Fruit fly (Drosophila melanogaster) whole organism, embryonic: ENCODE results near the gene Frmd5.
A peak's percentile ranks its signal among the peaks of the same experiment; 100 is the strongest.

Experiments
- Ada2b ChIP-seq: fragments of 200-800 bp; sonication (Bioruptor generic); IDR thresholded peaks from 2 replicates; pipeline ENCODE4 v1.3.6; 2022; ENCODE audit warnings: missing biosample characterization, missing genetic modification characterization
- BtbVII ChIP-seq: fragments of 200-800 bp; sonication (Bioruptor generic); optimal IDR thresholded peaks from 3 replicates; lab custom pipeline; 2017; ENCODE audit warnings: missing biosample characterization, mild to moderate bottlenecking, missing genetic modification characterization
- CG10267 ChIP-seq: fragments of 200-800 bp; sonication (Bioruptor generic); optimal IDR thresholded peaks from 2 replicates; lab custom pipeline; 2018; ENCODE audit warnings: missing biosample characterization, mild to moderate bottlenecking, missing genetic modification characterization, moderate library complexity
- CG10431 ChIP-seq: fragments of 200-800 bp; sonication (Bioruptor generic); optimal IDR thresholded peaks from 3 replicates; lab custom pipeline; 2018; ENCODE audit warnings: missing biosample characterization, mild to moderate bottlenecking, missing genetic modification characterization
- CG12769 ChIP-seq: fragments of 200-800 bp; sonication (Bioruptor generic); optimal IDR thresholded peaks from 2 replicates; lab custom pipeline; 2019; ENCODE audit warnings: missing biosample characterization, mild to moderate bottlenecking, missing genetic modification characterization, moderate library complexity
- CG13287 ChIP-seq: fragments of 200-800 bp; sonication (Bioruptor generic); IDR thresholded peaks from 2 replicates; pipeline ENCODE4 v1.3.6; 2022; ENCODE audit warnings: missing biosample characterization, missing genetic modification characterization; ENCODE audit not compliant: partially characterized antibody
- CG15479 ChIP-seq: fragments of 200-800 bp; sonication (Bioruptor generic); optimal IDR thresholded peaks from 3 replicates; lab custom pipeline; 2019; ENCODE audit warnings: missing biosample characterization, mild to moderate bottlenecking, missing genetic modification characterization, moderate library complexity
- CG15514 ChIP-seq: fragments of 200-800 bp; sonication (Bioruptor generic); optimal IDR thresholded peaks from 3 replicates; lab custom pipeline; 2017; ENCODE audit warnings: missing biosample characterization, missing genetic modification characterization, mild to moderate bottlenecking, moderate library complexity, missing genetic modification reagents
- CG17359 ChIP-seq: fragments of 200-800 bp; sonication (Bioruptor generic); optimal IDR thresholded peaks from 3 replicates; lab custom pipeline; 2018; ENCODE audit warnings: missing biosample characterization, mild to moderate bottlenecking, missing genetic modification characterization, moderate library complexity
- CG17361 ChIP-seq: fragments of 200-800 bp; sonication (Bioruptor generic); IDR thresholded peaks from 3 replicates; pipeline ENCODE4 v1.3.6; 2022; ENCODE audit warnings: missing biosample characterization, missing genetic modification characterization
- CG2116 ChIP-seq: fragments of 200-800 bp; sonication (Bioruptor generic); optimal IDR thresholded peaks from 3 replicates; lab custom pipeline; 2018; ENCODE audit warnings: missing biosample characterization, mild to moderate bottlenecking, missing genetic modification characterization
- CG2129 ChIP-seq: fragments of 200-800 bp; sonication (Bioruptor generic); IDR thresholded peaks from 2 replicates; pipeline ENCODE4 v1.3.6; 2022; ENCODE audit warnings: missing biosample characterization, missing genetic modification characterization; ENCODE audit not compliant: partially characterized antibody
- CG2889 ChIP-seq: fragments of 200-800 bp; sonication (Bioruptor generic); IDR thresholded peaks from 3 replicates; pipeline ENCODE4 v1.3.6; 2022; ENCODE audit warnings: missing biosample characterization, missing genetic modification characterization
- CG3281 ChIP-seq: fragments of 200-800 bp; sonication (Bioruptor generic); optimal IDR thresholded peaks from 3 replicates; lab custom pipeline; 2017; ENCODE audit warnings: missing biosample characterization, mild to moderate bottlenecking, missing genetic modification characterization
- CG34376 ChIP-seq: fragments of 200-800 bp; sonication (Bioruptor generic); optimal IDR thresholded peaks from 2 replicates; lab custom pipeline; 2018; ENCODE audit warnings: missing biosample characterization, mild to moderate bottlenecking, missing genetic modification characterization
- CG3838 ChIP-seq: fragments of 200-800 bp; sonication (Bioruptor generic); optimal IDR thresholded peaks from 3 replicates; lab custom pipeline; 2016; ENCODE audit warnings: missing biosample characterization, missing genetic modification characterization
- CG4424 ChIP-seq: fragments of 200-800 bp; sonication (Bioruptor generic); optimal IDR thresholded peaks from 3 replicates; lab custom pipeline; 2016; ENCODE audit warnings: missing biosample characterization, missing genetic modification characterization
- CG4617 ChIP-seq: fragments of 200-800 bp; sonication (Bioruptor generic); optimal IDR thresholded peaks from 3 replicates; lab custom pipeline; 2016; ENCODE audit warnings: missing biosample characterization, missing genetic modification characterization, borderline replicate concordance
- CG5245 ChIP-seq: fragments of 200-800 bp; sonication (Bioruptor generic); optimal IDR thresholded peaks from 3 replicates; lab custom pipeline; 2016; ENCODE audit warnings: missing biosample characterization, missing genetic modification characterization
- CG7786 ChIP-seq: fragments of 200-800 bp; sonication (Bioruptor generic); optimal IDR thresholded peaks from 2 replicates; lab custom pipeline; 2016; ENCODE audit warnings: missing biosample characterization, missing genetic modification characterization
- CG7928 ChIP-seq: fragments of 200-800 bp; sonication (Bioruptor generic); optimal IDR thresholded peaks from 2 replicates; lab custom pipeline; 2017; ENCODE audit warnings: missing biosample characterization, mild to moderate bottlenecking, missing genetic modification characterization
- CG9727 ChIP-seq: fragments of 200-800 bp; sonication (Bioruptor generic); optimal IDR thresholded peaks from 3 replicates; lab custom pipeline; 2017; ENCODE audit warnings: missing biosample characterization, mild to moderate bottlenecking, missing genetic modification characterization
- Dll ChIP-seq: fragments of 200-800 bp; sonication (Bioruptor generic); IDR thresholded peaks from 4 replicates; pipeline ENCODE4 v1.3.6; 2022; ENCODE audit warnings: missing biosample characterization, missing genetic modification characterization; ENCODE audit not compliant: partially characterized antibody
- Dref ChIP-seq: fragments of 200-800 bp; sonication (Bioruptor generic); IDR thresholded peaks from 2 replicates; pipeline ENCODE4 v1.3.6; 2022; ENCODE audit warnings: missing biosample characterization, missing genetic modification characterization
- Ets97D ChIP-seq: fragments of 200-800 bp; sonication (Bioruptor generic); optimal IDR thresholded peaks from 3 replicates; lab custom pipeline; 2016; ENCODE audit warnings: missing biosample characterization, missing genetic modification characterization
- Fer2 ChIP-seq: fragments of 200-800 bp; sonication (Bioruptor generic); optimal IDR thresholded peaks from 2 replicates; lab custom pipeline; 2018; ENCODE audit warnings: missing biosample characterization, mild to moderate bottlenecking, missing genetic modification characterization, moderate library complexity
- H2.0 ChIP-seq: fragments of 200-800 bp; sonication (Bioruptor generic); IDR thresholded peaks from 2 replicates; pipeline ENCODE4 v1.3.6; 2022; ENCODE audit warnings: missing biosample characterization, missing genetic modification characterization
- HLH54F ChIP-seq: fragments of 200-800 bp; sonication (Bioruptor generic); optimal IDR thresholded peaks from 3 replicates; lab custom pipeline; 2016; ENCODE audit warnings: missing biosample characterization, missing genetic modification characterization
- Med ChIP-seq: fragments of 200-800 bp; sonication (Bioruptor generic); peaks from one replicate; lab custom pipeline; 2016; ENCODE audit warnings: missing biosample characterization, missing genetic modification characterization, mild to moderate bottlenecking, inconsistent platforms, moderate library complexity
- Oli ChIP-seq: fragments of 200-800 bp; sonication (Bioruptor generic); optimal IDR thresholded peaks from 2 replicates; lab custom pipeline; 2018; ENCODE audit warnings: missing biosample characterization, mild to moderate bottlenecking, missing genetic modification characterization, moderate library complexity
- Taf1 ChIP-seq: fragments of 200-800 bp; sonication (Bioruptor generic); IDR thresholded peaks from 2 replicates; pipeline ENCODE4 v1.3.6; 2022; ENCODE audit warnings: missing biosample characterization, missing genetic modification characterization
- Vsx1 ChIP-seq: fragments of 200-800 bp; sonication (Bioruptor generic); optimal IDR thresholded peaks from 2 replicates; lab custom pipeline; 2017; ENCODE audit warnings: missing biosample characterization, mild to moderate bottlenecking, missing genetic modification characterization, missing genetic modification reagents
- YL-1 ChIP-seq: fragments of 200-800 bp; sonication (Bioruptor generic); optimal IDR thresholded peaks from 3 replicates; lab custom pipeline; 2017; ENCODE audit warnings: missing biosample characterization, mild to moderate bottlenecking, missing genetic modification characterization
- ab ChIP-seq: fragments of 200-800 bp; sonication (Bioruptor generic); optimal IDR thresholded peaks from 2 replicates; lab custom pipeline; 2016; ENCODE audit warnings: missing biosample characterization, missing genetic modification characterization
- ase ChIP-seq: fragments of 200-800 bp; sonication (Bioruptor generic); IDR thresholded peaks from 3 replicates; pipeline ENCODE4 v1.3.6; 2022; ENCODE audit warnings: missing biosample characterization, missing genetic modification characterization
- ato ChIP-seq: fragments of 200-800 bp; sonication (Bioruptor generic); IDR thresholded peaks from 2 replicates; pipeline ENCODE4 v1.3.6; 2022; ENCODE audit warnings: missing biosample characterization, missing genetic modification characterization; ENCODE audit not compliant: partially characterized antibody
- gfzf ChIP-seq: fragments of 200-800 bp; sonication (Bioruptor generic); optimal IDR thresholded peaks from 2 replicates; lab custom pipeline; 2016; ENCODE audit warnings: missing biosample characterization, mild to moderate bottlenecking, missing genetic modification characterization, moderate library complexity
- grn ChIP-seq: fragments of 200-800 bp; sonication (Bioruptor generic); optimal IDR thresholded peaks from 3 replicates; lab custom pipeline; 2017; ENCODE audit warnings: missing biosample characterization, missing genetic modification characterization
- gsb-n ChIP-seq: fragments of 200-800 bp; sonication (Bioruptor generic); optimal IDR thresholded peaks from 3 replicates; lab custom pipeline; 2018; ENCODE audit warnings: missing biosample characterization, mild to moderate bottlenecking, missing genetic modification characterization
- lmd ChIP-seq: fragments of 200-800 bp; sonication (Bioruptor generic); IDR thresholded peaks from 2 replicates; pipeline ENCODE4 v1.3.6; 2022; ENCODE audit warnings: missing biosample characterization, missing genetic modification characterization
- pb ChIP-seq: fragments of 200-800 bp; sonication (Bioruptor generic); optimal IDR thresholded peaks from 3 replicates; lab custom pipeline; 2016; ENCODE audit warnings: missing biosample characterization, missing genetic modification characterization
- phol ChIP-seq: fragments of 200-800 bp; sonication (Bioruptor generic); optimal IDR thresholded peaks from 3 replicates; lab custom pipeline; 2018; ENCODE audit warnings: missing biosample characterization, mild to moderate bottlenecking, missing genetic modification characterization, moderate library complexity
- pros ChIP-seq: fragments of 200-800 bp; sonication (Bioruptor generic); optimal IDR thresholded peaks from 3 replicates; lab custom pipeline; 2019; ENCODE audit warnings: missing biosample characterization, mild to moderate bottlenecking, missing genetic modification characterization, moderate library complexity
- pum ChIP-seq: fragments of 200-800 bp; sonication (Bioruptor generic); optimal IDR thresholded peaks from 2 replicates; lab custom pipeline; 2016; ENCODE audit warnings: missing biosample characterization, missing genetic modification characterization
- sens ChIP-seq: fragments of 200-800 bp; sonication (Bioruptor generic); peaks from one replicate; lab custom pipeline; 2016; ENCODE audit warnings: missing biosample characterization, missing genetic modification characterization
- stwl ChIP-seq: fragments of 200-800 bp; sonication (Bioruptor generic); optimal IDR thresholded peaks from 3 replicates; lab custom pipeline; 2018; ENCODE audit warnings: missing biosample characterization, mild to moderate bottlenecking, missing genetic modification characterization, moderate library complexity
- tio ChIP-seq: fragments of 200-800 bp; sonication (Bioruptor generic); optimal IDR thresholded peaks from 2 replicates; lab custom pipeline; 2017; ENCODE audit warnings: missing biosample characterization, missing genetic modification characterization, inconsistent platforms
- tup ChIP-seq: fragments of 200-800 bp; sonication (Bioruptor generic); optimal IDR thresholded peaks from 2 replicates; lab custom pipeline; 2016; ENCODE audit warnings: missing biosample characterization, mild to moderate bottlenecking, missing genetic modification characterization, moderate library complexity
- vfl ChIP-seq: fragments of 200-800 bp; sonication (Bioruptor generic); optimal IDR thresholded peaks from 2 replicates; lab custom pipeline; 2016; ENCODE audit warnings: missing biosample characterization, missing genetic modification characterization
- zen2 ChIP-seq: fragments of 200-800 bp; sonication (Bioruptor generic); IDR thresholded peaks from 3 replicates; pipeline ENCODE4 v1.3.6; 2022; ENCODE audit warnings: missing biosample characterization, missing genetic modification characterization; ENCODE audit not compliant: partially characterized antibody
- zfh2 ChIP-seq: fragments of 200-800 bp; sonication (Bioruptor generic); optimal IDR thresholded peaks from 2 replicates; lab custom pipeline; 2016; ENCODE audit warnings: missing biosample characterization, missing genetic modification characterization

The Frmd5 gene

DNA sequence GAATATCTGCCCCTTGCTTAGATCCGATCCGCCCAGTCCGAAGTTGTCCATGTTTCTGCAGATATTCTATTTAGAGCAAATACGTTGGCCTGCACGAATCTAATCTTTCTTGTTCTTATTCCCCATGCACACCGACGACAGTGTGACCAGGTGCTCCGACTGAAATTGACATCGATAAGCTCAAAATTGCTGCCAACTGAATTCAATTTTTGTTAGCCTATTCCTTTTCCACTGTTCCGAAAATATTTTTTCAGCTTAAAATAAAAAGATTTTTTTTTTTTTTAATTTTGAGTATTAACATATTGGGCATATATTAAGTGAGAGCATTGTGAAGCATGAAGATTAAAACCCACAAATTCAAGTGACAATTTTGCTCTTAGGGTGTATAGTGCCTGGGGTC, 40.5 kb upstream of the Frmd5 start, which contains the start of gene nmd (continued):
- TF ChIP-seq stwl (tag; lab: Kevin White, UChicago) (peak; percentile 90), CG3838 (GFP tag; lab: Kevin White, UChicago) (no peak), CG17361 (GFP tag; lab: Robert Waterston, UW) (0 out of 3 replicates have a peak, but pooled peaks have one; percentile 24), CG7786 (GFP tag; lab: Kevin White, UChicago) (no peak), tup (GFP tag; lab: Kevin White, UChicago) (no peak), CG7928 (GFP tag; lab: Kevin White, UChicago) (no peak), gsb-n (no peak), lmd (GFP tag; lab: Robert Waterston, UW) (no peak), CG5245 (GFP tag; lab: Kevin White, UChicago) (no peak), gfzf (GFP tag; lab: Kevin White, UChicago) (peak; percentile 86), tio (GFP tag; lab: Kevin White, UChicago) (no peak), CG4617 (peak; percentile 70), CG2116 (GFP tag; lab: Kevin White, UChicago) (peak; percentile 92), zfh2 (GFP tag; lab: Kevin White, UChicago) (no peak), sens (GFP tag; lab: Kevin White, UChicago) (no peak), pum (GFP tag; lab: Kevin White, UChicago) (no peak), HLH54F (no peak), CG15479 (no peak), CG10431 (GFP tag; lab: Kevin White, UChicago) (peak; percentile 91), Fer2 (tag; lab: Kevin White, UChicago) (no peak), Vsx1 (GFP tag; lab: Kevin White, UChicago) (no peak), Ets97D (GFP tag; lab: Kevin White, UChicago) (peak; percentile 48), CG34376 (GFP tag; lab: Kevin White, UChicago) (peak; percentile 43), CG2889 (GFP tag; lab: Robert Waterston, UW) (no peak), ase (no peak), CG4424 (GFP tag; lab: Kevin White, UChicago) (no peak), ab (GFP tag; lab: Kevin White, UChicago) (no peak), Taf1 (GFP tag; lab: Robert Waterston, UW) (no peak), zen2 (no peak), Dref (GFP tag; lab: Robert Waterston, UW) (peak; percentile 59), CG3281 (GFP tag; lab: Kevin White, UChicago) (no peak), YL-1 (GFP tag; lab: Kevin White, UChicago) (peak; percentile 64), Oli (tag; lab: Kevin White, UChicago) (no peak), phol (tag; lab: Kevin White, UChicago) (peak; percentile 21), Ada2b (GFP tag; lab: Robert Waterston, UW) (no peak), ato (GFP tag; lab: Robert Waterston, UW) (no peak), pros (no peak), CG9727 (GFP tag; lab: Kevin White, UChicago) (no peak), CG13287 (peak; percentile 53), CG10267 (tag; lab: Kevin White, UChicago) (peak; percentile 14), pb (no peak), Med (GFP tag; lab: Kevin White, UChicago) (no peak), H2.0 (GFP tag; lab: Robert Waterston, UW) (no peak), CG15514 (peak; percentile 82), grn (GFP tag; lab: Kevin White, UChicago) (no peak), CG2129 (GFP tag; lab: Robert Waterston, UW) (no peak), BtbVII (GFP tag; lab: Kevin White, UChicago) (no peak), vfl (GFP tag; lab: Kevin White, UChicago) (no peak), CG17359 (no peak), CG12769 (tag; lab: Kevin White, UChicago) (no peak), Dll (GFP tag; lab: Robert Waterston, UW) (no peak)
